Worm (Caenorhabditis elegans) whole organism, early embryonic: ENCODE measurements around the gene F42A6.1.

ENCODE experiments used
- B0310.2 ChIP-seq: sonication (generic microtip); optimal IDR thresholded peaks from 2 replicates; lab custom pipeline; 2016; ENCODE audit warnings: mild to moderate bottlenecking, missing genetic modification characterization, missing compliant biosample characterization
- F13C5.2 ChIP-seq: sonication (generic microtip); optimal IDR thresholded peaks from 2 replicates; lab custom pipeline; 2017; ENCODE audit warnings: mild to moderate bottlenecking, missing genetic modification characterization, inconsistent platforms, missing compliant biosample characterization
- aly-1 ChIP-seq: sonication (generic microtip); optimal IDR thresholded peaks from 2 replicates; lab custom pipeline; 2016; ENCODE audit warnings: missing genetic modification characterization, missing compliant biosample characterization
- ama-1 ChIP-seq: fragments of 150-350 bp; optimal IDR thresholded peaks from 2 replicates; lab custom pipeline; 2014
- hmg-4 ChIP-seq: fragments of 200-800 bp; sonication (Bioruptor generic); optimal IDR thresholded peaks from 2 replicates; lab custom pipeline; 2018; ENCODE audit warnings: mild to moderate bottlenecking, missing genetic modification characterization, missing compliant biosample characterization
- hnd-1 ChIP-seq: sonication (generic microtip); optimal IDR thresholded peaks from 2 replicates; lab custom pipeline; 2016; ENCODE audit warnings: missing genetic modification characterization, missing compliant biosample characterization
- pes-1 ChIP-seq: fragments of 200-800 bp; sonication (Bioruptor generic); IDR thresholded peaks from 2 replicates; pipeline ENCODE4 v1.3.6; 2022; ENCODE audit warnings: missing genetic modification reagents, missing genetic modification characterization, missing compliant biosample characterization
- tbx-37 ChIP-seq: fragments of 200-800 bp; sonication (Bioruptor generic); conservative IDR thresholded peaks from 2 replicates; pipeline ENCODE4 v1.3.6; 2022; ENCODE audit warnings: missing genetic modification reagents, missing genetic modification characterization, missing compliant biosample characterization

- TF ChIP-seq ama-1 (lab: Kevin White, UChicago) (no peak), aly-1 (tag; lab: Kevin White, UChicago) (no peak), hmg-4 (GFP tag; lab: Kevin White, UChicago) (no peak), F13C5.2 (tag; lab: Kevin White, UChicago) (no peak), hnd-1 (tag; lab: Kevin White, UChicago) (no peak), B0310.2 (tag; lab: Kevin White, UChicago) (no peak), tbx-37 (no peak), pes-1 (no peak)
Measured at ce11 chrIV:3307463-3307862, 47.4 kb upstream of the F42A6.1 start, which contains the start of gene W08E12.9.
